Fruit fly (Drosophila melanogaster): Measurements from ENCODE around the gene Grp170.

Grp170 gene

dm6 chrX:2262511-2262910 lies 12.4 kb downstream of the Grp170 start, which contains the start of the genes temp and CG3071 (continued):
- TF ChIP-seq slbo (GFP tag; IDR thresholded peaks at IDR 0.05): no peak; the same call in none of the 2 replicates
- no peak for TF ChIP-seq en (GFP tag; optimal IDR thresholded peaks at IDR 0.05)
- TF ChIP-seq ken (GFP tag; IDR thresholded peaks at IDR 0.05): no peak; the same call in 2 of the 3 replicates
- TF ChIP-seq CG14441 (GFP tag; IDR thresholded peaks at IDR 0.05): peak; percentile 45; the same call in 1 of the 2 replicates
- TF ChIP-seq NFAT (GFP tag; IDR thresholded peaks at IDR 0.05): no peak
- TF ChIP-seq Dll (GFP tag; IDR thresholded peaks at IDR 0.05; ENCODE audit: partially characterized antibody): no peak
- TF ChIP-seq Dip3 (GFP tag; optimal IDR thresholded peaks at IDR 0.05): peak; percentile 45
- TF ChIP-seq NC2α (GFP tag; optimal IDR thresholded peaks at IDR 0.05): no peak
- TF ChIP-seq ftz-f1 (GFP tag; optimal IDR thresholded peaks at IDR 0.05): no peak
- TF ChIP-seq CG12391 (tag; optimal IDR thresholded peaks at IDR 0.05): peak; percentile 81
- peak; percentile 52; the same call in 1 of the 2 replicates for TF ChIP-seq Xrp1 (GFP tag; IDR thresholded peaks at IDR 0.05)
- no peak for TF ChIP-seq danr (GFP tag; IDR thresholded peaks at IDR 0.05)
- no peak for TF ChIP-seq D (optimal IDR thresholded peaks at IDR 0.05)
- peak; percentile 23 for TF ChIP-seq D (GFP tag; optimal IDR thresholded peaks at IDR 0.05)
- peak; percentile 97 for TF ChIP-seq dm (GFP tag; optimal IDR thresholded peaks at IDR 0.05)
- peak; percentile 9 for TF ChIP-seq lbe (GFP tag; optimal IDR thresholded peaks at IDR 0.05)
- no peak for TF ChIP-seq h (optimal IDR thresholded peaks at IDR 0.05)
- peak; percentile 9 for TF ChIP-seq CG3995 (GFP tag; optimal IDR thresholded peaks at IDR 0.05)
- TF ChIP-seq CG7745 (tag; optimal IDR thresholded peaks at IDR 0.05): no peak
- TF ChIP-seq Abd-B (GFP tag; optimal IDR thresholded peaks at IDR 0.05): peak; percentile 73
- no peak for TF ChIP-seq ham (GFP tag; IDR thresholded peaks at IDR 0.05)
- no peak for TF ChIP-seq Gsc (GFP tag; IDR thresholded peaks at IDR 0.05)
- no peak for TF ChIP-seq btn (GFP tag; optimal IDR thresholded peaks at IDR 0.05)
- no peak for TF ChIP-seq da (GFP tag; optimal IDR thresholded peaks at IDR 0.05)
- TF ChIP-seq CG6689 (GFP tag; IDR thresholded peaks at IDR 0.05): peak; percentile 37
- TF ChIP-seq hbn (GFP tag; IDR thresholded peaks at IDR 0.05; ENCODE audit: partially characterized antibody): no peak
- TF ChIP-seq Atf3 (GFP tag; optimal IDR thresholded peaks at IDR 0.05): peak; percentile 36
- peak; percentile 88 for TF ChIP-seq CG30403 (GFP tag; optimal IDR thresholded peaks at IDR 0.05)
- peak; percentile 10 for TF ChIP-seq psq (GFP tag; optimal IDR thresholded peaks at IDR 0.05)
- TF ChIP-seq aop (GFP tag; IDR thresholded peaks at IDR 0.05): no peak
- peak; percentile 66 for TF ChIP-seq Chrac-16 (GFP tag; optimal IDR thresholded peaks at IDR 0.05)
- peak; percentile 42 for TF ChIP-seq gro (GFP tag; optimal IDR thresholded peaks at IDR 0.05)
- TF ChIP-seq Hmr (GFP tag; optimal IDR thresholded peaks at IDR 0.05): peak; percentile 63
- TF ChIP-seq tll (GFP tag; optimal IDR thresholded peaks at IDR 0.05): peak; percentile 1 to 90
- peak; percentile 64 for TF ChIP-seq gfzf (GFP tag; optimal IDR thresholded peaks at IDR 0.05)
- peak; percentile 49 for TF ChIP-seq jumu (GFP tag; optimal IDR thresholded peaks at IDR 0.05)
- TF ChIP-seq BtbVII (GFP tag; optimal IDR thresholded peaks at IDR 0.05): peak; percentile 33
- TF ChIP-seq E2f1 (GFP tag; IDR thresholded peaks at IDR 0.05): peak; percentile 49; the same call in 1 of the 2 replicates
- TF ChIP-seq CG15269 (tag; optimal IDR thresholded peaks at IDR 0.05): peak; percentile 61
- TF ChIP-seq CG15514 (GFP tag; optimal IDR thresholded peaks at IDR 0.05): peak; percentile 68
- TF ChIP-seq pnt (GFP tag; optimal IDR thresholded peaks at IDR 0.05): peak; percentile 58
- no peak for TF ChIP-seq MTF-1 (GFP tag; optimal IDR thresholded peaks at IDR 0.05; ENCODE audit: borderline replicate concordance)
- peak; percentile 69 for TF ChIP-seq CG7839 (tag; optimal IDR thresholded peaks at IDR 0.05)
- no peak for TF ChIP-seq bowl (GFP tag; IDR thresholded peaks at IDR 0.05)
- TF ChIP-seq Hey (tag; optimal IDR thresholded peaks at IDR 0.05): peak; percentile 10
- no peak for TF ChIP-seq Hr39 (optimal IDR thresholded peaks at IDR 0.05)
- TF ChIP-seq vfl (GFP tag; optimal IDR thresholded peaks at IDR 0.05): peak; percentile 54
- TF ChIP-seq CG9727 (GFP tag; optimal IDR thresholded peaks at IDR 0.05): peak; percentile 74
- TF ChIP-seq az2 (GFP tag; optimal IDR thresholded peaks at IDR 0.05): peak; percentile 66
- peak; percentile 59 for TF ChIP-seq Meics (GFP tag; optimal IDR thresholded peaks at IDR 0.05)
- TF ChIP-seq CG2116 (GFP tag; optimal IDR thresholded peaks at IDR 0.05): peak; percentile 69
- no peak for TF ChIP-seq HLH3B (GFP tag; IDR thresholded peaks at IDR 0.05)

Data from whole organism, embryonic.